Worm (Caenorhabditis elegans) whole organism, L2 larva: ENCODE measurements around the gene Y39A1A.2.

Experiments used
- C34F6.9 ChIP-seq: fragments of 150-350 bp; optimal IDR thresholded peaks from 2 replicates; lab custom pipeline; 2014; ENCODE audit warnings: missing biosample characterization, missing genetic modification characterization
- F13H6.1 ChIP-seq: sonication (generic microtip); optimal IDR thresholded peaks from 2 replicates; lab custom pipeline; 2016; ENCODE audit warnings: missing genetic modification characterization, missing compliant biosample characterization
- Y55F3AM.14 ChIP-seq: fragments of 200-800 bp; sonication (Bioruptor generic); optimal IDR thresholded peaks from 2 replicates; lab custom pipeline; 2018; ENCODE audit warnings: mild to moderate bottlenecking, missing genetic modification characterization, missing compliant biosample characterization
- alr-1 ChIP-seq: fragments of 150-350 bp; optimal IDR thresholded peaks from 2 replicates; lab custom pipeline; 2014; ENCODE audit warnings: missing biosample characterization, missing genetic modification characterization
- aly-2 ChIP-seq: fragments of 150-350 bp; optimal IDR thresholded peaks from 2 replicates; lab custom pipeline; 2014; ENCODE audit warnings: missing biosample characterization, missing genetic modification characterization
- ama-1 ChIP-seq: fragments of 150-350 bp; optimal IDR thresholded peaks from 2 replicates; lab custom pipeline; 2018; ENCODE audit warnings: inconsistent platforms
- blmp-1 ChIP-seq: sonication (generic microtip); optimal IDR thresholded peaks from 2 replicates; lab custom pipeline; 2017; ENCODE audit warnings: missing genetic modification characterization, mild to moderate bottlenecking, missing compliant biosample characterization, antibody characterized with exemption, moderate library complexity; ENCODE audit not compliant: insufficient read depth
- ceh-16 ChIP-seq: fragments of 150-350 bp; optimal IDR thresholded peaks from 2 replicates; lab custom pipeline; 2014; ENCODE audit warnings: missing biosample characterization, missing genetic modification characterization
- crh-2 ChIP-seq: sonication (generic microtip); optimal IDR thresholded peaks from 2 replicates; lab custom pipeline; 2017; ENCODE audit warnings: missing biosample characterization, missing genetic modification characterization
- dmd-4 ChIP-seq: sonication (generic microtip); optimal IDR thresholded peaks from 2 replicates; lab custom pipeline; 2017; ENCODE audit warnings: missing biosample characterization, missing genetic modification characterization
- egl-27 ChIP-seq: sonication (generic microtip); optimal IDR thresholded peaks from 3 replicates; lab custom pipeline; 2017; ENCODE audit warnings: missing biosample characterization, missing genetic modification reagents, missing genetic modification characterization
- elt-3 ChIP-seq: sonication (generic microtip); optimal IDR thresholded peaks from 2 replicates; lab custom pipeline; 2017; ENCODE audit warnings: missing biosample characterization, missing genetic modification characterization
- fos-1 ChIP-seq: fragments of 150-350 bp; optimal IDR thresholded peaks from 2 replicates; lab custom pipeline; 2014; ENCODE audit warnings: missing biosample characterization, missing genetic modification characterization
- lin-11 ChIP-seq: fragments of 150-350 bp; sonication (generic microtip); optimal IDR thresholded peaks from 2 replicates; lab custom pipeline; 2014; ENCODE audit warnings: missing biosample characterization, missing genetic modification characterization, inconsistent platforms, mixed read lengths
- lin-39 ChIP-seq: fragments of 150-350 bp; optimal IDR thresholded peaks from 2 replicates; lab custom pipeline; 2014; ENCODE audit warnings: missing biosample characterization, missing genetic modification reagents, missing genetic modification characterization
- lsy-2 ChIP-seq, 2 experiments: fragments of 150-350 bp in 1 of 2; sonication (generic microtip) in 1 of 2; optimal IDR thresholded peaks; 2 replicates each; lab custom pipeline; 2014 to 2017; ENCODE audit warnings: missing biosample characterization in 2 of 2, missing genetic modification characterization in 2 of 2
- mab-5 ChIP-seq: fragments of 150-350 bp; optimal IDR thresholded peaks from 2 replicates; lab custom pipeline; 2014; ENCODE audit warnings: missing biosample characterization, missing genetic modification characterization
- mdl-1 ChIP-seq, 2 experiments: fragments of 150-350 bp in 1 of 2; sonication (generic microtip) in 1 of 2; optimal IDR thresholded peaks; 2 replicates each; lab custom pipeline; 2017; ENCODE audit warnings: missing biosample characterization in 2 of 2, missing genetic modification characterization in 2 of 2
- nhr-10 ChIP-seq: sonication (generic microtip); optimal IDR thresholded peaks from 2 replicates; lab custom pipeline; 2017; ENCODE audit warnings: missing biosample characterization, missing genetic modification characterization
- nhr-11 ChIP-seq: fragments of 150-350 bp; optimal IDR thresholded peaks from 2 replicates; lab custom pipeline; 2014; ENCODE audit warnings: missing biosample characterization, missing genetic modification characterization
- nhr-129 ChIP-seq: fragments of 150-350 bp; optimal IDR thresholded peaks from 2 replicates; lab custom pipeline; 2014; ENCODE audit warnings: missing biosample characterization, missing genetic modification characterization
- nhr-23 ChIP-seq: fragments of 150-350 bp; optimal IDR thresholded peaks from 2 replicates; lab custom pipeline; 2014; ENCODE audit warnings: missing biosample characterization, missing genetic modification reagents, missing genetic modification characterization
- nhr-237 ChIP-seq: fragments of 150-350 bp; optimal IDR thresholded peaks from 2 replicates; lab custom pipeline; 2014; ENCODE audit warnings: missing biosample characterization, missing genetic modification characterization
- nhr-25 ChIP-seq: fragments of 150-350 bp; sonication (generic microtip); optimal IDR thresholded peaks from 3 replicates; lab custom pipeline; 2014; ENCODE audit warnings: missing biosample characterization, missing genetic modification characterization
- nhr-6 ChIP-seq: fragments of 150-350 bp; optimal IDR thresholded peaks from 2 replicates; lab custom pipeline; 2014; ENCODE audit warnings: missing biosample characterization, missing genetic modification characterization
- nhr-77 ChIP-seq: fragments of 150-350 bp; optimal IDR thresholded peaks from 2 replicates; lab custom pipeline; 2014; ENCODE audit warnings: missing biosample characterization, missing genetic modification characterization
- skn-1 ChIP-seq: sonication (generic microtip); optimal IDR thresholded peaks from 2 replicates; lab custom pipeline; 2017; ENCODE audit warnings: missing biosample characterization, missing genetic modification characterization
- sma-3 ChIP-seq: sonication (generic microtip); optimal IDR thresholded peaks from 2 replicates; lab custom pipeline; 2016; ENCODE audit warnings: missing genetic modification reagents, missing genetic modification characterization, missing compliant biosample characterization
- sma-9 ChIP-seq, 2 experiments: fragments of 150-350 bp in 1 of 2; sonication (generic microtip) in 1 of 2; optimal IDR thresholded peaks; 2 replicates each; lab custom pipeline; 2014 to 2016; ENCODE audit warnings: missing genetic modification characterization in 2 of 2, mild to moderate bottlenecking in 1 of 2, missing biosample characterization in 1 of 2, missing compliant biosample characterization in 1 of 2, missing genetic modification reagents in 1 of 2, moderate library complexity in 1 of 2
- unc-39 ChIP-seq: fragments of 150-350 bp; optimal IDR thresholded peaks from 2 replicates; lab custom pipeline; 2014; ENCODE audit warnings: missing biosample characterization, missing genetic modification characterization
- unc-55 ChIP-seq: fragments of 150-350 bp; sonication (generic microtip); optimal IDR thresholded peaks from 3 replicates; lab custom pipeline; 2014; ENCODE audit warnings: missing biosample characterization, missing genetic modification reagents, missing genetic modification characterization
- unc-62 ChIP-seq: fragments of 150-350 bp; optimal IDR thresholded peaks from 2 replicates; lab custom pipeline; 2014; ENCODE audit warnings: missing biosample characterization, missing genetic modification reagents, missing genetic modification characterization

Gene Y39A1A.2

ce11 chrIII:10633403-10633674 is 30.0 kb upstream of the Y39A1A.2 start, which contains the start of gene Y39A1A.9:
Gene Y39A1A.9 (minus strand): TSS chrIII:10633501.
- no peak for TF ChIP-seq ama-1 (lab: Kevin White, UChicago)
- no peak for TF ChIP-seq nhr-11 (tag; lab: Kevin White, UChicago)
- TF ChIP-seq sma-3 (GFP tag; lab: Kevin White, UChicago): no peak
- no peak for TF ChIP-seq nhr-23 (tag; lab: Kevin White, UChicago)
- TF ChIP-seq lin-11 (tag; lab: Kevin White, UChicago): no peak
- no peak for TF ChIP-seq F13H6.1
- no peak for TF ChIP-seq nhr-237
- TF ChIP-seq fos-1 (tag; lab: Kevin White, UChicago): no peak
- TF ChIP-seq nhr-10 (tag; lab: Kevin White, UChicago): no peak
- no peak for TF ChIP-seq unc-55 (GFP tag; lab: Kevin White, UChicago)
- no peak for TF ChIP-seq nhr-6 (tag; lab: Kevin White, UChicago)
- TF ChIP-seq egl-27: no peak

- peak; percentile 61 for TF ChIP-seq sma-9 (GFP tag; optimal IDR thresholded peaks at IDR 0.05; lab: Kevin White, UChicago)
- no peak for TF ChIP-seq sma-9 (tag; optimal IDR thresholded peaks at IDR 0.05; lab: Kevin White, UChicago)
- no peak for TF ChIP-seq elt-3 (tag; lab: Kevin White, UChicago)
- TF ChIP-seq C34F6.9 (tag; lab: Kevin White, UChicago): peak; percentile 48
- peak in 1 of 2 experiments; percentile 77 for TF ChIP-seq mdl-1 (tag; optimal IDR thresholded peaks at IDR 0.05; lab: Kevin White, UChicago)
- TF ChIP-seq nhr-6 (tag; lab: Kevin White, UChicago): no peak
- TF ChIP-seq ama-1 (lab: Kevin White, UChicago): no peak
- no peak for TF ChIP-seq blmp-1
- peak; percentile 12 for TF ChIP-seq nhr-129
- TF ChIP-seq F13H6.1: peak; percentile 44
- TF ChIP-seq crh-2 (tag; lab: Kevin White, UChicago): peak; percentile 28
- peak; percentile 25 for TF ChIP-seq lin-11 (tag; lab: Kevin White, UChicago)
- TF ChIP-seq alr-1 (tag; lab: Kevin White, UChicago): no peak
- no peak for TF ChIP-seq unc-62 (GFP tag; lab: Kevin White, UChicago)
- peak; percentile 44 for TF ChIP-seq nhr-25 (tag; lab: Kevin White, UChicago)
- TF ChIP-seq fos-1 (tag; lab: Kevin White, UChicago): peak; percentile 28
- TF ChIP-seq lsy-2 (tag; optimal IDR thresholded peaks at IDR 0.05; lab: Kevin White, UChicago): peak in 1 of 2 experiments; percentile 54
- TF ChIP-seq, all 48 proteins: peak for 10
Measured at ce11 chrIII:10632590-10633402, 29.4 kb upstream of the Y39A1A.2 start, which contains the start of gene Y39A1A.10. Gene Y39A1A.10 (plus strand): TSS chrIII:10632728.

ce11 chrIII:10631870-10632509 is 28.6 kb upstream of the Y39A1A.2 start:
- TF ChIP-seq nhr-77 (no peak), aly-2 (no peak), nhr-237 (no peak), mab-5 (tag; lab: Kevin White, UChicago) (peak; percentile 51), nhr-11 (tag; lab: Kevin White, UChicago) (no peak), elt-3 (tag; lab: Kevin White, UChicago) (no peak), dmd-4 (tag; lab: Kevin White, UChicago) (no peak), unc-39 (no peak), nhr-25 (tag; lab: Kevin White, UChicago) (peak; percentile 27), skn-1 (tag; lab: Kevin White, UChicago) (no peak), ceh-16 (tag; lab: Kevin White, UChicago) (no peak), nhr-23 (tag; lab: Kevin White, UChicago) (no peak), Y55F3AM.14 (no peak)

ce11 chrIII:10629795-10630194 is 26.4 kb upstream of the Y39A1A.2 start:
- TF ChIP-seq lin-39 (tag; lab: Kevin White, UChicago) (peak; percentile 42), nhr-25 (tag; lab: Kevin White, UChicago) (no peak), fos-1 (tag; lab: Kevin White, UChicago) (no peak), crh-2 (tag; lab: Kevin White, UChicago) (peak; percentile 5), F13H6.1 (no peak), nhr-77 (no peak), lsy-2 (tag; optimal IDR thresholded peaks at IDR 0.05; lab: Kevin White, UChicago) (no peak)
